Fruit fly (Drosophila melanogaster): ENCODE measurements around the gene Sfp24Bd.

The Sfp24Bd gene

DNA sequence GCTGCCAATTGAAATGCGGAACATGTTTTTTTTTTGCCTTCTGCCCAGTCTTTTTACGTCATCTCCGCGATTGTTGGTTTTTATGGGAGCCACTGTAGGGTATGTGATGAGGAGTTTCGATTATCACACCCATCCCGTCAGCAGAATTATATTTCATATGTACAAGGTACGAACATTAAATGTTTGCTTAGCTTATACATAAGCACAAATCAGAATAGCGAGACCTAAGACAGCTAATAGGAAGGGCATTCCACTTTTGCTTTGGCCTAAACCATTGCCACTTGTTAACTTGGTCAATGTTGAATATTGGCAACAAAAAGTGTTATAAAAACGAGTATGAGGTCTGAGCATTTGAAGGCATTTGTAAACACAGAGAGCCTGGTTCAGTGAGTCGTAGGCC lies 34.3 kb upstream of the Sfp24Bd start, which contains the start of gene CG2816 (continued):
- TF ChIP-seq Oaz (GFP tag; IDR thresholded peaks at IDR 0.05) (peak; percentile 54; the same call in 1 of the 2 replicates), B-H2 (GFP tag; optimal IDR thresholded peaks at IDR 0.05) (no peak), CG11456 (GFP tag; IDR thresholded peaks at IDR 0.05) (peak; percentile 95; the same call in 2 of the 3 replicates), maf-S (GFP tag; optimal IDR thresholded peaks at IDR 0.05) (peak; percentile 84), tio (GFP tag; optimal IDR thresholded peaks at IDR 0.05) (peak; percentile 36), Dek (tag; optimal IDR thresholded peaks at IDR 0.05) (peak; percentile 76), fd96Cb (tag; optimal IDR thresholded peaks at IDR 0.05) (peak; percentile 6), Ets65A (GFP tag) (no peak), mam (GFP tag; optimal IDR thresholded peaks at IDR 0.05) (peak; percentile 96), CG8281 (tag; optimal IDR thresholded peaks at IDR 0.05) (no peak), NfI (GFP tag; optimal IDR thresholded peaks at IDR 0.05) (peak; percentile 78), CG9609 (GFP tag; optimal IDR thresholded peaks at IDR 0.05) (peak; percentile 77), CG3847 (GFP tag; IDR thresholded peaks at IDR 0.05) (peak; percentile 89), ems (GFP tag; optimal IDR thresholded peaks at IDR 0.05) (peak; percentile 68), twi (tag; optimal IDR thresholded peaks at IDR 0.05) (no peak), Fer2 (tag; optimal IDR thresholded peaks at IDR 0.05) (peak; percentile 36), pho (GFP tag; optimal IDR thresholded peaks at IDR 0.05) (peak; percentile 88), HLH54F (GFP tag; optimal IDR thresholded peaks at IDR 0.05) (peak; percentile 72), CG8944 (GFP tag; optimal IDR thresholded peaks at IDR 0.05) (peak; percentile 58), gem (tag; optimal IDR thresholded peaks at IDR 0.05) (peak; percentile 81), Dp (GFP tag; optimal IDR thresholded peaks at IDR 0.05) (no peak), cato (GFP tag; optimal IDR thresholded peaks at IDR 0.05; ENCODE audit: borderline replicate concordance) (no peak), Myb (GFP tag; optimal IDR thresholded peaks at IDR 0.05) (peak; percentile 72), CG4730 (GFP tag; IDR thresholded peaks at IDR 0.05) (peak; percentile 35; the same call in 1 of the 2 replicates), CG32767 (GFP tag; IDR thresholded peaks at IDR 0.05) (0 out of 2 replicates have a peak, but pooled peaks have one; percentile 14), Atf-2 (GFP tag; optimal IDR thresholded peaks at IDR 0.05) (peak; percentile 63), CG30431 (GFP tag; optimal IDR thresholded peaks at IDR 0.05) (peak; percentile 6), CG6854 (GFP tag; optimal IDR thresholded peaks at IDR 0.05) (no peak), repo (GFP tag; optimal IDR thresholded peaks at IDR 0.05) (peak; percentile 16), tin (GFP tag; optimal IDR thresholded peaks at IDR 0.05) (peak; percentile 53), lmd (GFP tag; IDR thresholded peaks at IDR 0.05) (peak; percentile 92), C15 (GFP tag; IDR thresholded peaks at IDR 0.05) (0 out of 3 replicates have a peak, but pooled peaks have one; percentile 18), Antp (GFP tag; optimal IDR thresholded peaks at IDR 0.05) (peak; percentile 32), Usf (GFP tag; optimal IDR thresholded peaks at IDR 0.05) (peak; percentile 72), kay (GFP tag; optimal IDR thresholded peaks at IDR 0.05) (peak; percentile 53), Mad (GFP tag; optimal IDR thresholded peaks at IDR 0.05) (peak; percentile 11), dm (GFP tag; optimal IDR thresholded peaks at IDR 0.05) (no peak), CG17802 (tag; optimal IDR thresholded peaks at IDR 0.05) (no peak), vvl (GFP tag; IDR thresholded peaks at IDR 0.05) (peak; percentile 87; the same call in 1 of the 2 replicates), PHDP (tag; optimal IDR thresholded peaks at IDR 0.05) (peak; percentile 74), Eip74EF (GFP tag; optimal IDR thresholded peaks at IDR 0.05) (no peak), Optix (GFP tag; IDR thresholded peaks at IDR 0.05) (0 out of 3 replicates have a peak, but pooled peaks have one; percentile 40), CG18599 (GFP tag; optimal IDR thresholded peaks at IDR 0.05) (peak; percentile 61), bowl (GFP tag; IDR thresholded peaks at IDR 0.05) (no peak), abd-A (tag; optimal IDR thresholded peaks at IDR 0.05) (no peak), ro (GFP tag; IDR thresholded peaks at IDR 0.05) (no peak), Camta (GFP tag; optimal IDR thresholded peaks at IDR 0.05) (peak; percentile 70), her (GFP tag; optimal IDR thresholded peaks at IDR 0.05) (peak; percentile 84), Opbp (GFP tag; IDR thresholded peaks at IDR 0.05; ENCODE audit: partially characterized antibody) (no peak), CG17328 (GFP tag; IDR thresholded peaks at IDR 0.05) (0 out of 2 replicates have a peak, but pooled peaks have one; percentile 22), CG8089 (GFP tag; optimal IDR thresholded peaks at IDR 0.05) (peak; percentile 22)
